Worm (Caenorhabditis elegans): Measurements from ENCODE around the gene E02H9.1.

DNA sequence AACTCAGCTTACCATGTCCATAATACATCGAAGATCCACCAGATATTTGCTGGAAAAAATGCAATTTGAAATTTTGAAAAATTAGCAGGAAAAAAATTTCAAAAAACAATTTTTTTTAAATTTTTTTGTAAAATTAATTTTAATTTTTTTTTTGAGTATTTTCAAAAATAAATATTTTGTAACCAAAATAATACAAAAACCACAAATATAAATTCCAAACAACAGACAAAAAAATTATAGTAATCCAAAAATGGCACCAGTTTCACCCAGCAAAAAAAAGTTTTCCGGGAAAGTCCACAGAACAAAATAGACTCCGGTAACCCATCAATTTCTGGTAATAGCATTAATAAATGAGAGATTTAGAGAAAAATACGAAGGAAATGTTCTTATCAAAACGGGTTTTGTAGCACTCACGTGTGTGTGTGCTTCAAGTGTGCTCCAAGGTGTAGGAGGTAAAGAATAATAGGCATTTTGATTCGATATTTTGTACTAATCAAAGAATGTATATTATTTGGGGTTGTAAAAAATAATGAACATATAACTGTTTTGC, 13.5 kb upstream of the E02H9.1 start, which contains the start of gene nhr-121:
- TF ChIP-seq elt-4 (tag; optimal IDR thresholded peaks at IDR 0.05) (no peak), pha-4 (tag; optimal IDR thresholded peaks at IDR 0.05) (no peak), ets-4 (tag; optimal IDR thresholded peaks at IDR 0.05) (no peak), unc-3 (GFP tag; conservative IDR thresholded peaks at IDR 0.05) (no peak), unc-3 (tag; optimal IDR thresholded peaks at IDR 0.05) (no peak)

Data from whole organism, late embryonic.